Worm (Caenorhabditis elegans) whole organism, L2 larva: Measurements from ENCODE around the gene Y62F5A.9.

Experiments
- aly-2 ChIP-seq: fragments of 150-350 bp; optimal IDR thresholded peaks from 2 replicates; lab custom pipeline; 2014; ENCODE audit warnings: missing biosample characterization, missing genetic modification characterization
- ama-1 ChIP-seq: fragments of 150-350 bp; optimal IDR thresholded peaks from 2 replicates; lab custom pipeline; 2018; ENCODE audit warnings: inconsistent platforms
- blmp-1 ChIP-seq: sonication (generic microtip); optimal IDR thresholded peaks from 2 replicates; lab custom pipeline; 2017; ENCODE audit warnings: missing genetic modification characterization, mild to moderate bottlenecking, missing compliant biosample characterization, antibody characterized with exemption, moderate library complexity; ENCODE audit not compliant: insufficient read depth
- elt-3 ChIP-seq: sonication (generic microtip); optimal IDR thresholded peaks from 2 replicates; lab custom pipeline; 2017; ENCODE audit warnings: missing biosample characterization, missing genetic modification characterization
- gmeb-1 ChIP-seq: fragments of 150-350 bp; optimal IDR thresholded peaks from 2 replicates; lab custom pipeline; 2014; ENCODE audit warnings: missing biosample characterization, missing genetic modification characterization
- lsy-2 ChIP-seq, 2 experiments: fragments of 150-350 bp in 1 of 2; sonication (generic microtip) in 1 of 2; optimal IDR thresholded peaks; 2 replicates each; lab custom pipeline; 2014 to 2017; ENCODE audit warnings: missing biosample characterization in 2 of 2, missing genetic modification characterization in 2 of 2
- mdl-1 ChIP-seq, 2 experiments: fragments of 150-350 bp in 1 of 2; sonication (generic microtip) in 1 of 2; optimal IDR thresholded peaks; 2 replicates each; lab custom pipeline; 2017; ENCODE audit warnings: missing biosample characterization in 2 of 2, missing genetic modification characterization in 2 of 2
- nhr-11 ChIP-seq: fragments of 150-350 bp; optimal IDR thresholded peaks from 2 replicates; lab custom pipeline; 2014; ENCODE audit warnings: missing biosample characterization, missing genetic modification characterization
- skn-1 ChIP-seq: sonication (generic microtip); optimal IDR thresholded peaks from 2 replicates; lab custom pipeline; 2017; ENCODE audit warnings: missing biosample characterization, missing genetic modification characterization
- snpc-4 ChIP-seq: fragments of 150-350 bp; optimal IDR thresholded peaks from 2 replicates; lab custom pipeline; 2014; ENCODE audit warnings: missing biosample characterization, missing genetic modification characterization

DNA sequence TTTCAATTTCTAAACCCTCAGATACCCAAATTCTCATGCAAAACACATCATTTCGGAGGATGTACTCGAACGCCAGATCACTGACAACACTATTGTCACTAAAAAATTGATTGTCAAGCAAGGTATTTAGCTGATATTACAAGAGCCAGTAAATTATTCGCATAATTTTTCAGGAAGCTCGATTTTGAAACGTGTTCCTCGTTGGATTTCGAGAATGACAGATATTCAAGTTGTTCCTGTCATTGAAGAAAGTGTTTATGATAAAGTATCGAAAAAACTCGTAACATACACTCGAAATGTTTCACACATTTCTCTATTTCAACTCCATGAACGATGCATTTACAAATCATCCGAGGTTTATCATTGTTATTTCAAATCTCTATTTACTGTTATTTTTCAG is 42.8 kb downstream of the Y62F5A.9 start:
- TF ChIP-seq elt-3 (tag; lab: Kevin White, UChicago) = no peak
- TF ChIP-seq skn-1 = no peak
- TF ChIP-seq nhr-11 = no peak
- TF ChIP-seq snpc-4 (tag; lab: Kevin White, UChicago) = no peak
- no peak for TF ChIP-seq ama-1 (lab: Kevin White, UChicago)
- no peak for TF ChIP-seq mdl-1 (tag; optimal IDR thresholded peaks at IDR 0.05; lab: Kevin White, UChicago)
- no peak for TF ChIP-seq lsy-2 (tag; optimal IDR thresholded peaks at IDR 0.05; lab: Kevin White, UChicago)
- TF ChIP-seq gmeb-1 (tag; lab: Kevin White, UChicago) = no peak
- TF ChIP-seq aly-2 (tag; lab: Kevin White, UChicago) = no peak
- no peak for TF ChIP-seq blmp-1 (tag; lab: Kevin White, UChicago)
